Fruit fly (Drosophila melanogaster) whole organism, larva: ENCODE data around the gene CG7556.

Experiments used
- noc ChIP-seq: fragments of 200-800 bp; sonication (Bioruptor generic); optimal IDR thresholded peaks from 3 replicates; lab custom pipeline; 2019; ENCODE audit warnings: missing biosample characterization, mild to moderate bottlenecking, missing genetic modification characterization, moderate library complexity

The CG7556 gene

dm6 chrX:19183121-19183520 lies 3.5 kb upstream of the CG7556 start, which contains the start of gene CG33253:
CG33253 (plus strand) TSS chrX:19183421.
- TF ChIP-seq noc, result no peak

dm6 chrX:19174850-19175571 lies 4.6 kb downstream of the CG7556 start, which contains the start of gene CG33939:
CG33939 (minus strand) TSS chrX:19174900.
- no peak for TF ChIP-seq noc

- TF ChIP-seq noc, result peak; percentile 44
These were observed 5.5 kb downstream of the CG7556 start for dm6 chrX:19174092-19174491.

- no peak for TF ChIP-seq noc
These were observed 6.7 kb downstream of the CG7556 start for dm6 chrX:19172955-19173354.

dm6 chrX:19171926-19172325 lies 7.7 kb downstream of the CG7556 start:
- no peak for TF ChIP-seq noc

- no peak for TF ChIP-seq noc
These were observed 8.8 kb downstream of the CG7556 start, which contains the start of gene Inx5 for dm6 chrX:19170791-19171190. Inx5 (minus strand) TSS chrX:19170883.

dm6 chrX:19167586-19168403 lies 11.8 kb downstream of the CG7556 start:
- no peak for TF ChIP-seq noc

- TF ChIP-seq noc, result no peak
These were observed 12.5 kb downstream of the CG7556 start, which contains the start of gene RhoGAP18B for dm6 chrX:19167032-19167568. RhoGAP18B (minus strand) TSS chrX:19167082.

- TF ChIP-seq noc, result peak; percentile 52
These were observed 13.3 kb downstream of the CG7556 start for dm6 chrX:19166152-19166935.

dm6 chrX:19165144-19166011 lies 14.3 kb downstream of the CG7556 start:
- no peak for TF ChIP-seq noc

- peak; percentile 64 for TF ChIP-seq noc
These were observed 14.9 kb downstream of the CG7556 start for dm6 chrX:19164726-19165125.

- TF ChIP-seq noc, result no peak
These were observed 16.2 kb downstream of the CG7556 start for dm6 chrX:19163446-19163845.

dm6 chrX:19162249-19162914 lies 17.2 kb downstream of the CG7556 start:
- no peak for TF ChIP-seq noc

dm6 chrX:19160635-19161407 lies 18.8 kb downstream of the CG7556 start:
- TF ChIP-seq noc, result no peak
